Fruit fly (Drosophila melanogaster): ENCODE results near the gene CG7950.

CG7950 gene

dm6 chr3R:30062543-30062942 is 5.9 kb downstream of the CG7950 start (continued):
- TF ChIP-seq CG3163 (GFP tag; optimal IDR thresholded peaks at IDR 0.05) (no peak), CG31365 (tag; optimal IDR thresholded peaks at IDR 0.05) (no peak), lab (GFP tag; optimal IDR thresholded peaks at IDR 0.05) (peak; percentile 49), dpn (GFP tag; optimal IDR thresholded peaks at IDR 0.05) (no peak), D19A (tag; optimal IDR thresholded peaks at IDR 0.05) (no peak), CG4424 (GFP tag; optimal IDR thresholded peaks at IDR 0.05) (no peak), Drgx (GFP tag; IDR thresholded peaks at IDR 0.05) (no peak), jigr1 (GFP tag; IDR thresholded peaks at IDR 0.05) (no peak), sug (tag; optimal IDR thresholded peaks at IDR 0.05) (peak; percentile 77), Spps (tag; optimal IDR thresholded peaks at IDR 0.05) (no peak), prd (optimal IDR thresholded peaks at IDR 0.05) (no peak), prd (GFP tag; IDR thresholded peaks at IDR 0.05) (no peak), croc (GFP tag; conservative IDR thresholded peaks at IDR 0.05) (no peak), Hey (tag; optimal IDR thresholded peaks at IDR 0.05) (peak; percentile 28), dysf (GFP tag; IDR thresholded peaks at IDR 0.05) (no peak), ham (GFP tag; IDR thresholded peaks at IDR 0.05) (peak; percentile 58; the same call in 1 of the 2 replicates), CG6854 (GFP tag; optimal IDR thresholded peaks at IDR 0.05) (peak; percentile 12), CG6175 (GFP tag; IDR thresholded peaks at IDR 0.05) (no peak), grau (tag; optimal IDR thresholded peaks at IDR 0.05) (no peak), CG10321 (GFP tag; IDR thresholded peaks at IDR 0.05) (peak; percentile 20; the same call in 1 of the 2 replicates), Max (GFP tag; optimal IDR thresholded peaks at IDR 0.05) (no peak), YL-1 (GFP tag; optimal IDR thresholded peaks at IDR 0.05) (no peak), Optix (GFP tag; IDR thresholded peaks at IDR 0.05) (no peak), vnd (GFP tag; IDR thresholded peaks at IDR 0.05; ENCODE audit: partially characterized antibody) (no peak), CG10274 (GFP tag; optimal IDR thresholded peaks at IDR 0.05) (peak; percentile 98), Rfx (GFP tag; IDR thresholded peaks at IDR 0.05) (peak; percentile 11; the same call in 1 of the 2 replicates), sens-2 (GFP tag; IDR thresholded peaks at IDR 0.05) (no peak), cg (GFP tag; optimal IDR thresholded peaks at IDR 0.05) (no peak), CG14710 (tag; optimal IDR thresholded peaks at IDR 0.05) (no peak), CG4328 (GFP tag; optimal IDR thresholded peaks at IDR 0.05) (no peak), CG11398 (GFP tag; optimal IDR thresholded peaks at IDR 0.05) (no peak), GATAe (GFP tag; conservative IDR thresholded peaks at IDR 0.05) (peak; percentile 94), Trl (optimal IDR thresholded peaks at IDR 0.05) (peak in 1 of 2 experiments; percentile 24), Trl (GFP tag; optimal IDR thresholded peaks at IDR 0.05) (no peak), CG6765 (GFP tag; optimal IDR thresholded peaks at IDR 0.05) (no peak), Mes4 (GFP tag; optimal IDR thresholded peaks at IDR 0.05) (no peak), CG14965 (GFP tag; optimal IDR thresholded peaks at IDR 0.05; ENCODE audit: borderline replicate concordance) (no peak), ewg (GFP tag; optimal IDR thresholded peaks at IDR 0.05) (no peak), CG32772 (GFP tag; IDR thresholded peaks at IDR 0.05) (no peak), CG3838 (GFP tag; optimal IDR thresholded peaks at IDR 0.05) (no peak), her (GFP tag; optimal IDR thresholded peaks at IDR 0.05) (no peak), CG13624 (GFP tag; optimal IDR thresholded peaks at IDR 0.05) (no peak), Dek (tag; optimal IDR thresholded peaks at IDR 0.05) (no peak), kni (GFP tag; optimal IDR thresholded peaks at IDR 0.05) (no peak), BtbVII (GFP tag; optimal IDR thresholded peaks at IDR 0.05) (peak; percentile 18), Med (GFP tag) (peak; percentile 30), unpg (GFP tag; optimal IDR thresholded peaks at IDR 0.05) (no peak), Doc2 (GFP tag; IDR thresholded peaks at IDR 0.05) (no peak), CG15696 (tag; optimal IDR thresholded peaks at IDR 0.05) (no peak), CG3847 (GFP tag; IDR thresholded peaks at IDR 0.05) (no peak), sens (GFP tag) (no peak), Jarid2 (GFP tag; optimal IDR thresholded peaks at IDR 0.05) (no peak), ttk (GFP tag; IDR thresholded peaks at IDR 0.05) (no peak)
